Worm (Caenorhabditis elegans): ENCODE results near the gene F22B5.6.
A peak's percentile ranks its signal among the peaks of the same experiment; 100 is the strongest.

F22B5.6 gene

ce11 chrII:8449660-8450118 is 6.3 kb downstream of the F22B5.6 start, which contains the start of gene F22B5.4 (continued):
- no peak for TF ChIP-seq eor-1 (tag; optimal IDR thresholded peaks at IDR 0.05)

- TF ChIP-seq fos-1 (tag; optimal IDR thresholded peaks at IDR 0.05) (no peak), nhr-76 (tag; optimal IDR thresholded peaks at IDR 0.05) (no peak), lin-15B (tag; optimal IDR thresholded peaks at IDR 0.05) (no peak), sea-2 (GFP tag; optimal IDR thresholded peaks at IDR 0.05) (no peak), nhr-28 (tag; optimal IDR thresholded peaks at IDR 0.05) (no peak), nfya-1 (tag; optimal IDR thresholded peaks at IDR 0.05; ENCODE audit: insufficient read depth) (no peak), snpc-4 (tag; optimal IDR thresholded peaks at IDR 0.05) (no peak), ceh-9 (tag; optimal IDR thresholded peaks at IDR 0.05) (no peak), unc-62 (GFP tag; optimal IDR thresholded peaks at IDR 0.05) (no peak), fkh-10 (GFP tag; optimal IDR thresholded peaks at IDR 0.05) (no peak), nhr-67 (tag; optimal IDR thresholded peaks at IDR 0.05) (no peak), elt-1 (tag; optimal IDR thresholded peaks at IDR 0.05) (no peak), nhr-12 (tag; optimal IDR thresholded peaks at IDR 0.05) (no peak), nhr-11 (tag; optimal IDR thresholded peaks at IDR 0.05) (no peak), egl-27 (tag; optimal IDR thresholded peaks at IDR 0.05) (no peak), ceh-16 (tag; optimal IDR thresholded peaks at IDR 0.05) (no peak), daf-12 (tag; optimal IDR thresholded peaks at IDR 0.05) (no peak), lsy-12 (tag; optimal IDR thresholded peaks at IDR 0.05) (no peak), zag-1 (tag; optimal IDR thresholded peaks at IDR 0.05) (no peak), pha-4 (tag; optimal IDR thresholded peaks at IDR 0.05) (no peak)
Measured at ce11 chrII:8446731-8447130, 9.3 kb downstream of the F22B5.6 start, which contains the start of gene cut-3. cut-3 (minus strand) TSS chrII:8446831.

- TF ChIP-seq R02D3.7 (tag; optimal IDR thresholded peaks at IDR 0.05) (no peak), nhr-67 (tag; optimal IDR thresholded peaks at IDR 0.05) (no peak), egl-5 (tag; optimal IDR thresholded peaks at IDR 0.05) (no peak), hmg-11 (tag; optimal IDR thresholded peaks at IDR 0.05) (no peak), ztf-4 (tag; optimal IDR thresholded peaks at IDR 0.05) (no peak), lsy-12 (tag; optimal IDR thresholded peaks at IDR 0.05) (no peak), nhr-28 (tag; optimal IDR thresholded peaks at IDR 0.05) (no peak), nhr-25 (tag; optimal IDR thresholded peaks at IDR 0.05) (no peak), ztf-11 (tag; optimal IDR thresholded peaks at IDR 0.05) (no peak), aly-2 (tag; optimal IDR thresholded peaks at IDR 0.05) (no peak), ceh-9 (tag; optimal IDR thresholded peaks at IDR 0.05) (no peak), daf-12 (tag; optimal IDR thresholded peaks at IDR 0.05) (no peak), nhr-12 (tag; optimal IDR thresholded peaks at IDR 0.05) (no peak), nfya-1 (tag; optimal IDR thresholded peaks at IDR 0.05; ENCODE audit: insufficient read depth) (no peak), nhr-11 (tag; optimal IDR thresholded peaks at IDR 0.05) (no peak)
Measured at ce11 chrII:8444007-8444406, 12.0 kb downstream of the F22B5.6 start, which contains the start of gene evl-20. evl-20 (plus strand) TSS chrII:8444307.

DNA sequence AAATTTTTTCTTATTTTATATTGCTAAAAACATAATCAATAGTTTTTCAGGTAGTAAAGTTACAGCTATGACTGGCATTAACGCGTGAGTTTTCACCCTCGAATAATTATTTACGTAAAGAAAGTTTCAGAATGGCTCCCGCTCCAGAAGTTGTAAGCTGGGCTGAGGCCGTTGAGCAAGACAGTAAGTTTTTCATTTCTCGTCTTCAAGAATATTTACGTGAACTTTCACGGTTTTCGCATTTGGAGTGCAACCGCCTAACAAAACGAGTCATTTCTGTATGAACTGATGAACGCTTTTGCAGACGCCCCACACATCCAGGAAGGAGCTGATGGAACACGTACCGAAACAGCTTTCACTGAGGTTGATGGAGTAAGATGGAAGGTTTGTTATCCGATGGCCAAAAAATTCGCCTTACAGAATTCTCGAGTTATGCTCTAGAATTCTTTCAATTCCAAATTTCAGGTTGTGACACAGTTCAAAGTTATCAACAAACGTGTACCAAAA is 13.2 kb downstream of the F22B5.6 start, which contains the start of gene eif-3.G:
TSS of gene eif-3.G (plus strand) at position 51 of the 507 bp plus-strand sequence.
- TF ChIP-seq nhr-77 (tag; optimal IDR thresholded peaks at IDR 0.05) = no peak
- no peak for TF ChIP-seq unc-62 (GFP tag; optimal IDR thresholded peaks at IDR 0.05)
- TF ChIP-seq nhr-12 (tag; optimal IDR thresholded peaks at IDR 0.05) = no peak
- no peak for TF ChIP-seq fos-1 (tag; optimal IDR thresholded peaks at IDR 0.05)
- TF ChIP-seq ama-1 (optimal IDR thresholded peaks at IDR 0.05) = no peak
- no peak for TF ChIP-seq egl-5 (tag; optimal IDR thresholded peaks at IDR 0.05)
- no peak for TF ChIP-seq jun-1 (tag; optimal IDR thresholded peaks at IDR 0.05)
- no peak for TF ChIP-seq mdl-1 (tag; optimal IDR thresholded peaks at IDR 0.05)
- TF ChIP-seq nfya-1 (tag; optimal IDR thresholded peaks at IDR 0.05; ENCODE audit: insufficient read depth) = no peak
- TF ChIP-seq egl-27 (tag; optimal IDR thresholded peaks at IDR 0.05) = no peak
- no peak for TF ChIP-seq ceh-9 (tag; optimal IDR thresholded peaks at IDR 0.05)
- no peak for TF ChIP-seq lsy-12 (tag; optimal IDR thresholded peaks at IDR 0.05)
- no peak for TF ChIP-seq ztf-11 (tag; optimal IDR thresholded peaks at IDR 0.05)
- no peak for TF ChIP-seq ceh-16 (tag; optimal IDR thresholded peaks at IDR 0.05)
- TF ChIP-seq pha-4 (tag; optimal IDR thresholded peaks at IDR 0.05) = no peak
- no peak for TF ChIP-seq nhr-76 (tag; optimal IDR thresholded peaks at IDR 0.05)
- TF ChIP-seq eor-1 (tag; optimal IDR thresholded peaks at IDR 0.05) = no peak

DNA sequence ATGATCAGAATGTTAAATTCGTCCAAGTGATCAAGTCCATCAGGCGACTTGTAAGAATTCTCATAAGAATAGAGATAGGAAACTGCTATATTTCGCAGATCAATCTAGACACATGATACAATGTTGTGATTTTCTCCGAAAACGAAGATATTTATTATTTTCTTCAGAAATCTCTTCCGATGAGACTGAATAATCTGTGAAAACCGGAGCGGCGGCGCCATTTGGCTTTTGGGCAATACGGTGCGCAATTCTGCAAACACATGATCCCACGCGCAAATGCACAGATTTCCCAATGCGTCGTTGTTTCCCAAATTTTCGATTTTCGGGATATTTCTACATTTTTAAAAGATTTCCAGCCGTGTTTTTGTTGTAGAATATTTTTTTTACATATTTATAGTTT is 13.8 kb downstream of the F22B5.6 start:
- TF ChIP-seq ztf-4 (tag; optimal IDR thresholded peaks at IDR 0.05) = no peak
- peak; percentile 66 for TF ChIP-seq nfya-1 (tag; optimal IDR thresholded peaks at IDR 0.05; ENCODE audit: insufficient read depth)
- TF ChIP-seq egl-5 (tag; optimal IDR thresholded peaks at IDR 0.05) = no peak
- no peak for TF ChIP-seq pqm-1 (tag; optimal IDR thresholded peaks at IDR 0.05)
- TF ChIP-seq nhr-76 (tag; optimal IDR thresholded peaks at IDR 0.05) = no peak
- no peak for TF ChIP-seq ceh-82 (tag; optimal IDR thresholded peaks at IDR 0.05)
- no peak for TF ChIP-seq skn-1 (tag; optimal IDR thresholded peaks at IDR 0.05)
- no peak for TF ChIP-seq zag-1 (tag; optimal IDR thresholded peaks at IDR 0.05)
- TF ChIP-seq ceh-16 (tag; optimal IDR thresholded peaks at IDR 0.05) = no peak
- peak; percentile 52 for TF ChIP-seq lin-39 (tag; optimal IDR thresholded peaks at IDR 0.05)
- no peak for TF ChIP-seq ztf-11 (tag; optimal IDR thresholded peaks at IDR 0.05)
- no peak for TF ChIP-seq nhr-237 (tag; optimal IDR thresholded peaks at IDR 0.05)
- no peak for TF ChIP-seq pha-4 (tag; optimal IDR thresholded peaks at IDR 0.05)
- no peak for TF ChIP-seq nhr-77 (tag; optimal IDR thresholded peaks at IDR 0.05)
- TF ChIP-seq lsy-12 (tag; optimal IDR thresholded peaks at IDR 0.05) = no peak
- TF ChIP-seq ceh-28 (tag; optimal IDR thresholded peaks at IDR 0.05) = no peak
- peak; percentile 53 for TF ChIP-seq nhr-23 (tag; optimal IDR thresholded peaks at IDR 0.05)
- TF ChIP-seq unc-39 (tag; optimal IDR thresholded peaks at IDR 0.05) = no peak
- no peak for TF ChIP-seq fos-1 (tag; optimal IDR thresholded peaks at IDR 0.05)
- TF ChIP-seq sea-2 (GFP tag; optimal IDR thresholded peaks at IDR 0.05) = no peak
- TF ChIP-seq tbx-2 (tag; optimal IDR thresholded peaks at IDR 0.05) = no peak
- TF ChIP-seq lin-15B (tag; optimal IDR thresholded peaks at IDR 0.05) = peak; percentile 17
- TF ChIP-seq aly-2 (tag; optimal IDR thresholded peaks at IDR 0.05) = no peak
- no peak for TF ChIP-seq egl-27 (tag; optimal IDR thresholded peaks at IDR 0.05)
- no peak for TF ChIP-seq nhr-67 (tag; optimal IDR thresholded peaks at IDR 0.05)
